Fruit fly (Drosophila melanogaster) whole organism, wandering third instar larva: Measurements from ENCODE around the gene ninaE.

Experiments used
- GATAd ChIP-seq: sonication (Bioruptor generic); optimal IDR thresholded peaks from 2 replicates; lab custom pipeline; 2016; ENCODE audit warnings: missing biosample characterization, missing genetic modification characterization
- Myc ChIP-seq: fragments of >200 bp; optimal IDR thresholded peaks from 2 replicates; lab custom pipeline; 2017
- OdsH ChIP-seq: fragments of 200-800 bp; sonication (Bioruptor generic); optimal IDR thresholded peaks from 2 replicates; lab custom pipeline; 2016; ENCODE audit warnings: missing biosample characterization, mild to moderate bottlenecking, missing genetic modification characterization
- pan ChIP-seq: fragments of >200 bp; optimal IDR thresholded peaks from 2 replicates; lab custom pipeline; 2017
- psq ChIP-seq: fragments of 200-800 bp; sonication (Bioruptor generic); optimal IDR thresholded peaks from 3 replicates; lab custom pipeline; 2017; ENCODE audit warnings: missing biosample characterization, mild to moderate bottlenecking, missing genetic modification characterization, moderate library complexity
- sage ChIP-seq: fragments of 200-800 bp; sonication (Bioruptor generic); optimal IDR thresholded peaks from 2 replicates; lab custom pipeline; 2016; ENCODE audit warnings: missing biosample characterization, mild to moderate bottlenecking, missing genetic modification characterization
- sv ChIP-seq: fragments of 200-800 bp; sonication (Bioruptor generic); optimal IDR thresholded peaks from 3 replicates; lab custom pipeline; 2016; ENCODE audit warnings: missing biosample characterization, missing genetic modification characterization

- no peak for TF ChIP-seq pan (lab: Kevin White, UChicago)
- peak; percentile 67 for TF ChIP-seq sage (GFP tag; lab: Kevin White, UChicago)
- no peak for TF ChIP-seq sv (GFP tag; lab: Kevin White, UChicago)
- TF ChIP-seq GATAd (GFP tag; lab: Kevin White, UChicago), result peak; percentile 13
- peak; percentile 90 for TF ChIP-seq OdsH (GFP tag; lab: Kevin White, UChicago)
- TF ChIP-seq Myc, result no peak
- TF ChIP-seq psq (GFP tag; lab: Kevin White, UChicago), result peak; percentile 66
These were observed 29.9 kb downstream of the ninaE start for dm6 chr3R:19858017-19858659.
